Worm (Caenorhabditis elegans): ENCODE data around the gene srg-60.

The srg-60 gene

ce11 chrV:2740228-2740627 lies 17.8 kb upstream of the srg-60 start, which contains the start of gene srg-61:
Gene srg-61, minus strand, starts transcription at chrV:2740328.
- TF ChIP-seq dao-5 (tag; optimal IDR thresholded peaks at IDR 0.05) (no peak), W03F9.2 (tag; optimal IDR thresholded peaks at IDR 0.05) (no peak), him-1 (tag; optimal IDR thresholded peaks at IDR 0.05) (no peak)

ce11 chrV:2739607-2740006 lies 17.2 kb upstream of the srg-60 start:
- TF ChIP-seq him-1 (tag; optimal IDR thresholded peaks at IDR 0.05) (no peak), dao-5 (tag; optimal IDR thresholded peaks at IDR 0.05) (no peak), W03F9.2 (tag; optimal IDR thresholded peaks at IDR 0.05) (no peak)

ce11 chrV:2738174-2738573 lies 15.7 kb upstream of the srg-60 start, which contains the start of gene srg-56:
Gene srg-56, minus strand, starts transcription at chrV:2738274.
- no peak for TF ChIP-seq W03F9.2 (tag; optimal IDR thresholded peaks at IDR 0.05)
- no peak for TF ChIP-seq him-1 (tag; optimal IDR thresholded peaks at IDR 0.05)
- no peak for TF ChIP-seq dao-5 (tag; optimal IDR thresholded peaks at IDR 0.05)

- TF ChIP-seq him-1 (tag; optimal IDR thresholded peaks at IDR 0.05) (no peak), dao-5 (tag; optimal IDR thresholded peaks at IDR 0.05) (no peak), W03F9.2 (tag; optimal IDR thresholded peaks at IDR 0.05) (no peak)
Measured at ce11 chrV:2734360-2734759, 11.9 kb upstream of the srg-60 start, which contains the start of gene srg-57. Gene srg-57, minus strand, starts transcription at chrV:2734460.

ce11 chrV:2730784-2731480 lies 8.5 kb upstream of the srg-60 start, which contains the start of gene dod-3:
Gene dod-3, minus strand, starts transcription at chrV:2731098.
- no peak for TF ChIP-seq dao-5 (tag; optimal IDR thresholded peaks at IDR 0.05)

ce11 chrV:2728236-2728635 lies 5.8 kb upstream of the srg-60 start, which contains the start of gene str-33:
Gene str-33, plus strand, starts transcription at chrV:2728536.
- TF ChIP-seq dao-5 (tag; optimal IDR thresholded peaks at IDR 0.05), result no peak

- TF ChIP-seq W03F9.2 (tag; optimal IDR thresholded peaks at IDR 0.05) (no peak), dao-5 (tag; optimal IDR thresholded peaks at IDR 0.05) (no peak), him-1 (tag; optimal IDR thresholded peaks at IDR 0.05) (no peak)
Measured at ce11 chrV:2727101-2727500, 4.6 kb upstream of the srg-60 start, which contains the start of gene str-13. Gene str-13, minus strand, starts transcription at chrV:2727201.

ce11 chrV:2725225-2725624 lies 2.8 kb upstream of the srg-60 start, which contains the start of gene srg-59:
Gene srg-59, minus strand, starts transcription at chrV:2725325.
- no peak for TF ChIP-seq him-1 (tag; optimal IDR thresholded peaks at IDR 0.05)
- TF ChIP-seq dao-5 (tag; optimal IDR thresholded peaks at IDR 0.05), result no peak
- no peak for TF ChIP-seq W03F9.2 (tag; optimal IDR thresholded peaks at IDR 0.05)

- no peak for TF ChIP-seq dao-5 (tag; optimal IDR thresholded peaks at IDR 0.05)
Measured at ce11 chrV:2720763-2721162, 1.7 kb downstream of the srg-60 start, which contains the start of gene srt-27. Gene srt-27, minus strand, starts transcription at chrV:2720863.

- TF ChIP-seq dao-5 (tag; optimal IDR thresholded peaks at IDR 0.05) (no peak), him-1 (tag; optimal IDR thresholded peaks at IDR 0.05) (no peak), W03F9.2 (tag; optimal IDR thresholded peaks at IDR 0.05) (no peak)
Measured at ce11 chrV:2718688-2719185, 3.7 kb downstream of the srg-60 start, which contains the start of gene srt-29. Gene srt-29, minus strand, starts transcription at chrV:2719135.

ce11 chrV:2716933-2717332 lies 5.5 kb downstream of the srg-60 start:
- TF ChIP-seq him-1 (tag; optimal IDR thresholded peaks at IDR 0.05), result no peak
- no peak for TF ChIP-seq dao-5 (tag; optimal IDR thresholded peaks at IDR 0.05)
- no peak for TF ChIP-seq W03F9.2 (tag; optimal IDR thresholded peaks at IDR 0.05)

ce11 chrV:2713532-2713931 lies 8.9 kb downstream of the srg-60 start, which contains the start of gene srt-28:
Gene srt-28, minus strand, starts transcription at chrV:2713632.
- TF ChIP-seq dao-5 (tag; optimal IDR thresholded peaks at IDR 0.05) (no peak), W03F9.2 (tag; optimal IDR thresholded peaks at IDR 0.05) (no peak), him-1 (tag; optimal IDR thresholded peaks at IDR 0.05) (no peak)

ce11 chrV:2711429-2711828 lies 11.0 kb downstream of the srg-60 start, which contains the start of gene C24B9.3:
Gene C24B9.3, minus strand, starts transcription at chrV:2711599.
- no peak for TF ChIP-seq W03F9.2 (tag; optimal IDR thresholded peaks at IDR 0.05)
- TF ChIP-seq him-1 (tag; optimal IDR thresholded peaks at IDR 0.05), result no peak
- no peak for TF ChIP-seq dao-5 (tag; optimal IDR thresholded peaks at IDR 0.05)

ce11 chrV:2710192-2710591 lies 12.3 kb downstream of the srg-60 start:
- no peak for TF ChIP-seq him-1 (tag; optimal IDR thresholded peaks at IDR 0.05)
- TF ChIP-seq dao-5 (tag; optimal IDR thresholded peaks at IDR 0.05), result no peak
- no peak for TF ChIP-seq W03F9.2 (tag; optimal IDR thresholded peaks at IDR 0.05)

All from whole organism, L4/young adult.